Fruit fly (Drosophila melanogaster): ENCODE results near the gene Ptp61F.

Gene Ptp61F

DNA sequence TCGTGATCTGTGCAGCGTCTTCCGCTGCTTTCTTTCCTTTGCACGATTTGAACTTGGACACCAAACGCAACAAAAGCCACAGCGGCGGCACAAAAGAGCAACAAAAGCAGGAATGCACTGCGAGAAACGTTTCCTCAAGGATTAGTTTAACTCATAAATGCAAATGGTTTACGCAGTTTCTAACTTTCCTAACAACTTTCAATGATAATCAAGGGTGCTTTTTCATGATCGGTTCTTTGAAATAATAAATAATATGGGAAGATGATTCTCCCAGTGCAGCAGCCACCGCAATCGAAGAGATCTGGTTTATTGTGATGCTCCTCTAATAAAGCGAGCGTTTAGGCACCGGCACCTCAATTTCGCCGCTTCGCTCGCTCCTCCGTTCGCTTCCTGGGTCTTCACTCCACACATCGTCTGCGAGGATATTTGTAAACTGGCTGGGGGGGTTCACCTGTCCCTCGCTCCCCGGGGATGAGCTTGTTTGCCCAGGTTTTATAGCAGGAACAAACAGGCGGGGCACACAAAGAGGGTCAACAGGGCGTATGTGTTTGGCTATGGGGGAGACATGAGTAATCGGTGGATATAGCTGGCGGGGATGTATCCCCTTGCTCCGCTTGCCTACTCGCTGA, 155.8 kb downstream of the Ptp61F start (continued):
- TF ChIP-seq Hsf (GFP tag; optimal IDR thresholded peaks at IDR 0.05): peak; percentile 84
- TF ChIP-seq gcm2 (GFP tag; optimal IDR thresholded peaks at IDR 0.05): peak; percentile 64
- peak; percentile 22 for TF ChIP-seq Sry-δ (GFP tag; optimal IDR thresholded peaks at IDR 0.05)
- peak; percentile 67 for TF ChIP-seq bcd (GFP tag; optimal IDR thresholded peaks at IDR 0.05)
- TF ChIP-seq B-H1 (GFP tag; IDR thresholded peaks at IDR 0.05): peak; percentile 73
- TF ChIP-seq Ets65A (GFP tag): no peak
- peak; percentile 38; the same call in 1 of the 2 replicates for TF ChIP-seq gt (GFP tag; IDR thresholded peaks at IDR 0.05)
- peak; percentile 25 for TF ChIP-seq dm (GFP tag; optimal IDR thresholded peaks at IDR 0.05)
- no peak for TF ChIP-seq Hmr (GFP tag; optimal IDR thresholded peaks at IDR 0.05)
- TF ChIP-seq p53 (GFP tag; optimal IDR thresholded peaks at IDR 0.05): peak; percentile 13
- TF ChIP-seq CG32772 (GFP tag; IDR thresholded peaks at IDR 0.05): peak; percentile 86
- TF ChIP-seq Chrac-16 (GFP tag; optimal IDR thresholded peaks at IDR 0.05): peak; percentile 61
- peak; percentile 60 for TF ChIP-seq peb (GFP tag; IDR thresholded peaks at IDR 0.05)
- peak; percentile 64 for TF ChIP-seq Aef1 (GFP tag; IDR thresholded peaks at IDR 0.05)
- no peak for TF ChIP-seq toy (GFP tag; IDR thresholded peaks at IDR 0.05)
- peak; percentile 64 for TF ChIP-seq CG18764 (GFP tag; optimal IDR thresholded peaks at IDR 0.05)
- peak; percentile 54 for TF ChIP-seq pb (GFP tag; optimal IDR thresholded peaks at IDR 0.05)
- peak; percentile 87 for TF ChIP-seq az2 (GFP tag; optimal IDR thresholded peaks at IDR 0.05)
- peak; percentile 86 for TF ChIP-seq Xbp1 (GFP tag; optimal IDR thresholded peaks at IDR 0.05)
- no peak for TF ChIP-seq Trl (optimal IDR thresholded peaks at IDR 0.05)
- peak; percentile 60 for TF ChIP-seq Trl (GFP tag; optimal IDR thresholded peaks at IDR 0.05)
- TF ChIP-seq NfI (GFP tag; optimal IDR thresholded peaks at IDR 0.05): peak; percentile 80
- peak; percentile 70 for TF ChIP-seq CG10209 (GFP tag; optimal IDR thresholded peaks at IDR 0.05)
- TF ChIP-seq ind (GFP tag; optimal IDR thresholded peaks at IDR 0.05): peak; percentile 82
- TF ChIP-seq CG11093 (GFP tag; IDR thresholded peaks at IDR 0.05): peak; percentile 66; the same call in 2 of the 3 replicates
- TF ChIP-seq CG10654 (GFP tag; optimal IDR thresholded peaks at IDR 0.05): peak; percentile 77
- peak; percentile 80 for TF ChIP-seq sens-2 (GFP tag; IDR thresholded peaks at IDR 0.05)
- TF ChIP-seq Tbp (GFP tag; optimal IDR thresholded peaks at IDR 0.05): no peak
- peak; percentile 84 for TF ChIP-seq otp (GFP tag; IDR thresholded peaks at IDR 0.05)
- TF ChIP-seq CG3407 (GFP tag; optimal IDR thresholded peaks at IDR 0.05): peak; percentile 75
- no peak for TF ChIP-seq CG6175 (GFP tag; IDR thresholded peaks at IDR 0.05)
- TF ChIP-seq CG10959 (GFP tag; IDR thresholded peaks at IDR 0.05): peak; percentile 75
- peak; percentile 73 for TF ChIP-seq run (tag; optimal IDR thresholded peaks at IDR 0.05)
- no peak for TF ChIP-seq vnd (GFP tag; IDR thresholded peaks at IDR 0.05; ENCODE audit: partially characterized antibody)
- no peak for TF ChIP-seq pfk (GFP tag; optimal IDR thresholded peaks at IDR 0.05)
- peak; percentile 45; the same call in 1 of the 2 replicates for TF ChIP-seq ro (GFP tag; IDR thresholded peaks at IDR 0.05)
- peak; percentile 81 for TF ChIP-seq CG1529 (GFP tag; optimal IDR thresholded peaks at IDR 0.05)
- TF ChIP-seq CG9876 (GFP tag; optimal IDR thresholded peaks at IDR 0.05): no peak
- peak; percentile 70 for TF ChIP-seq H15 (GFP tag; IDR thresholded peaks at IDR 0.05)
- no peak for TF ChIP-seq HmgD (GFP tag; optimal IDR thresholded peaks at IDR 0.05)
- TF ChIP-seq dimm (GFP tag; IDR thresholded peaks at IDR 0.05): peak; percentile 74
- peak; percentile 74 for TF ChIP-seq CG12659 (GFP tag; optimal IDR thresholded peaks at IDR 0.05)
- TF ChIP-seq Rfx (GFP tag; IDR thresholded peaks at IDR 0.05): peak; percentile 51
- TF ChIP-seq Ssrp (tag; optimal IDR thresholded peaks at IDR 0.05): peak; percentile 83
- no peak for TF ChIP-seq Hey (tag; optimal IDR thresholded peaks at IDR 0.05)
- TF ChIP-seq slou (GFP tag; optimal IDR thresholded peaks at IDR 0.05): peak; percentile 22
- peak; percentile 48; the same call in 1 of the 2 replicates for TF ChIP-seq E2f2 (GFP tag; IDR thresholded peaks at IDR 0.05)
- peak; percentile 83 for TF ChIP-seq Optix (GFP tag; IDR thresholded peaks at IDR 0.05)
- no peak for TF ChIP-seq CG15011 (GFP tag; optimal IDR thresholded peaks at IDR 0.05)
- TF ChIP-seq CG16863 (GFP tag; optimal IDR thresholded peaks at IDR 0.05): peak; percentile 75
- TF ChIP-seq CG10565 (GFP tag; optimal IDR thresholded peaks at IDR 0.05): peak; percentile 39
- peak; percentile 25 for TF ChIP-seq repo (GFP tag; optimal IDR thresholded peaks at IDR 0.05)

Data from whole organism, embryonic.